Fruit fly (Drosophila melanogaster): ENCODE results near the gene twit.

twit gene

DNA sequence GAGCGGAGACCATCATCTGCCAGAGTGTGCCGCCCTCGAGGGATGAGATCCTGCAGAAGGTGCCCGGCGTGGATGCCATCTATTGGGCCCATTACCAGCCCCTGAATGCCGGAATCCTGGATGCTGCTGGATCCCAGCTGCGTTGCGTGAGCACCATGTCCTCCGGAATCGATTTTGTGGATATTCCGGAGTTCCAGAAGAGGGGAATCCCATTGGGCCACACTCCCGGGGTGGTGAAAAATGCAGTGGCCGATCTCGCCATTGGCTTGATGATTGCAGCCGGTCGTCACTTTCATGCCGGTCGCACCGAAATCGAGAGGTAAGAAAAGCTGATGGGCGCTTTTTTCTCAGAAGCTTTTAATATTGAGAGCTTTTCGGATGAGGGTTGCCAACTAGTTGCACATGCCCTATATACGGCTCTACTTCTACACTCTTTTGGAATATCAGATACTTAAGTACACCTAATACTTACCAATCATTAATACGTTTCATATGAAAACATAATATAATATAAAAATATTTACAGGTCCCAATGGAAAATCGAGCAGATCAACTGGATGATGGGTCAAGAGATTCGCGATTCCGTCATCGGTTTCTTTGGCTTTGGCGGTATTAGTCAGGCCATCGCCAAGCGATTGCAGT, 22.5 kb upstream of the twit start (continued):
- TF ChIP-seq zen (tag; optimal IDR thresholded peaks at IDR 0.05) (no peak), CG9727 (GFP tag; optimal IDR thresholded peaks at IDR 0.05) (no peak), Doc2 (GFP tag; IDR thresholded peaks at IDR 0.05) (no peak), CG12104 (GFP tag; optimal IDR thresholded peaks at IDR 0.05) (no peak), phol (tag; optimal IDR thresholded peaks at IDR 0.05) (no peak), Neu2 (GFP tag; optimal IDR thresholded peaks at IDR 0.05; ENCODE audit: borderline replicate concordance) (no peak), Myb (GFP tag; optimal IDR thresholded peaks at IDR 0.05) (no peak), CG15696 (tag; optimal IDR thresholded peaks at IDR 0.05) (no peak), gro (GFP tag; optimal IDR thresholded peaks at IDR 0.05) (no peak), CG5953 (GFP tag; IDR thresholded peaks at IDR 0.05) (no peak), unc-4 (GFP tag; IDR thresholded peaks at IDR 0.05; ENCODE audit: partially characterized antibody) (no peak), kay (GFP tag; optimal IDR thresholded peaks at IDR 0.05) (no peak), fd102C (GFP tag; optimal IDR thresholded peaks at IDR 0.05) (no peak), CG14050 (GFP tag; IDR thresholded peaks at IDR 0.05) (no peak), CG7839 (tag; optimal IDR thresholded peaks at IDR 0.05) (peak; percentile 3), CG2116 (GFP tag; optimal IDR thresholded peaks at IDR 0.05) (no peak), CG6765 (GFP tag; optimal IDR thresholded peaks at IDR 0.05) (no peak), CG7357 (GFP tag; IDR thresholded peaks at IDR 0.05) (no peak), NfI (GFP tag; optimal IDR thresholded peaks at IDR 0.05) (peak; percentile 17), Med (GFP tag) (peak; percentile 39), CG2120 (GFP tag; optimal IDR thresholded peaks at IDR 0.05) (peak; percentile 9), Dad (GFP tag; optimal IDR thresholded peaks at IDR 0.05) (no peak), her (GFP tag; optimal IDR thresholded peaks at IDR 0.05) (no peak), CG18476 (GFP tag; optimal IDR thresholded peaks at IDR 0.05) (no peak), CG32772 (GFP tag; IDR thresholded peaks at IDR 0.05) (no peak), CG13424 (tag; optimal IDR thresholded peaks at IDR 0.05) (peak; percentile 30), CG12744 (GFP tag; optimal IDR thresholded peaks at IDR 0.05) (no peak), aop (GFP tag; IDR thresholded peaks at IDR 0.05) (no peak), Drgx (GFP tag; IDR thresholded peaks at IDR 0.05) (no peak)

DNA sequence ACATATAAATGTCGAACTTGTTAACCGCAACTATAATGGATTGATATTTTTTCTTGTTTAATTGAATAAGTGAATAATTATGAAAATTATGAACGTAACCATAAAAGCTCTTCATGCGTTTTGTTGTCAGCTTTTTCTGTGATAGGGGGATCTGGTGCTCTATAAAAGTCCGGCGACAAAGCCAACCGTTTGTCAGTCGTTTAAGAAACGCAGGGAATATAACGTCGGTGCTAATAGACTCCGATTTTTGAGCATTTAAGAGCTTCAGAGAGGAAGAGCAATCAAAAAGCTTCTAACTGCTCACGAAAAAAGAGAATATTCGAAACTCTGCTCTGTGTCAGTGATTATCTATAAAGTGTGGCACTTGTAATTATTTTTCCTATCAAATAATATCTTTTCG, 21.3 kb upstream of the twit start, which contains the start of gene CG31674:
CG31674 (plus strand) TSS at position 203 of the 400 bp plus-strand sequence.
- TF ChIP-seq BtbVII (GFP tag; optimal IDR thresholded peaks at IDR 0.05): peak; percentile 11
- peak; percentile 28 for TF ChIP-seq grn (GFP tag; optimal IDR thresholded peaks at IDR 0.05)
- TF ChIP-seq lab (GFP tag; optimal IDR thresholded peaks at IDR 0.05): peak; percentile 16
- TF ChIP-seq Ets65A (GFP tag): no peak
- TF ChIP-seq eve (GFP tag; optimal IDR thresholded peaks at IDR 0.05): peak in 1 of 2 experiments; percentile 59
- TF ChIP-seq CG8290 (GFP tag; optimal IDR thresholded peaks at IDR 0.05): no peak
- TF ChIP-seq CG8290 (tag; optimal IDR thresholded peaks at IDR 0.05): peak in 1 of 2 experiments; percentile 19
- no peak for TF ChIP-seq CG18764 (GFP tag; optimal IDR thresholded peaks at IDR 0.05)
- TF ChIP-seq CG2120 (GFP tag; optimal IDR thresholded peaks at IDR 0.05): peak; percentile 0
- no peak for TF ChIP-seq Optix (GFP tag; IDR thresholded peaks at IDR 0.05)
- no peak for TF ChIP-seq Hmx (GFP tag; optimal IDR thresholded peaks at IDR 0.05)
- TF ChIP-seq CG17568 (GFP tag; optimal IDR thresholded peaks at IDR 0.05): peak; percentile 1
- TF ChIP-seq NC2α (GFP tag; optimal IDR thresholded peaks at IDR 0.05): no peak
- no peak for TF ChIP-seq twi (tag; optimal IDR thresholded peaks at IDR 0.05)
- no peak for TF ChIP-seq CG1233 (GFP tag; optimal IDR thresholded peaks at IDR 0.05)
- peak; percentile 32; the same call in 1 of the 3 replicates for TF ChIP-seq CG34224 (GFP tag; IDR thresholded peaks at IDR 0.05; ENCODE audit: partially characterized antibody)
- TF ChIP-seq Nf-YC (tag; optimal IDR thresholded peaks at IDR 0.05): peak; percentile 31
- TF ChIP-seq seq (GFP tag; IDR thresholded peaks at IDR 0.05): no peak
- TF ChIP-seq CkIIα-i1 (GFP tag; IDR thresholded peaks at IDR 0.05): no peak
- TF ChIP-seq dmrt99B (tag; optimal IDR thresholded peaks at IDR 0.05): peak; percentile 3
- peak; percentile 23; the same call in 1 of the 2 replicates for TF ChIP-seq CG32532 (GFP tag; IDR thresholded peaks at IDR 0.05)
- peak; percentile 35 for TF ChIP-seq caup (GFP tag; optimal IDR thresholded peaks at IDR 0.05; ENCODE audit: severe bottlenecking)
- no peak for TF ChIP-seq CG10274 (GFP tag; optimal IDR thresholded peaks at IDR 0.05)
- no peak for TF ChIP-seq CG11085 (GFP tag; IDR thresholded peaks at IDR 0.05)

Measured in whole organism, embryonic.